Fruit fly (Drosophila melanogaster) whole organism, pupa: ENCODE results near the gene CG17826.

Source experiments
- CG9948 ChIP-seq: fragments of 200-800 bp; sonication (Bioruptor generic); optimal IDR thresholded peaks from 2 replicates; lab custom pipeline; 2018; ENCODE audit warnings: missing biosample characterization, mild to moderate bottlenecking, missing genetic modification characterization, moderate library complexity
- rn ChIP-seq: fragments of 200-800 bp; sonication (Bioruptor generic); IDR thresholded peaks from 2 replicates; pipeline ENCODE4 v1.3.6; 2022; ENCODE audit warnings: missing biosample characterization, missing genetic modification characterization

dm6 chr3L:11937270-11937669 is 12.4 kb upstream of the CG17826 start:
- TF ChIP-seq CG9948 (tag; lab: Kevin White, UChicago) (no peak), rn (GFP tag; lab: Robert Waterston, UW) (no peak)
